Worm (Caenorhabditis elegans): ENCODE measurements around the gene mig-22.

mig-22 gene

ce11 chrIII:8750606-8751005, 16.5 kb downstream of the mig-22 start, which contains the start of gene ugtp-1:
Gene ugtp-1 (minus strand): TSS chrIII:8750706.
- TF ChIP-seq ztf-4 (tag; optimal IDR thresholded peaks at IDR 0.05) (no peak), efl-3 (GFP tag; optimal IDR thresholded peaks at IDR 0.05) (no peak), nhr-12 (tag; optimal IDR thresholded peaks at IDR 0.05) (no peak), tbx-2 (tag; optimal IDR thresholded peaks at IDR 0.05) (no peak)

- TF ChIP-seq pax-3 (tag; optimal IDR thresholded peaks at IDR 0.05) = no peak
- peak; percentile 54 to 55 for TF ChIP-seq efl-1 (optimal IDR thresholded peaks at IDR 0.05)
- TF ChIP-seq efl-1 (GFP tag; optimal IDR thresholded peaks at IDR 0.05 in 1 of 2) = peak in 1 of 2 experiments; percentile 94
- no peak for TF ChIP-seq nhr-12 (tag; optimal IDR thresholded peaks at IDR 0.05)
- TF ChIP-seq C16A3.4 (tag; optimal IDR thresholded peaks at IDR 0.05) = peak; percentile 41
- TF ChIP-seq unc-30 (tag; optimal IDR thresholded peaks at IDR 0.05) = no peak
- peak in 1 of 2 experiments; percentile 36 for TF ChIP-seq mdl-1 (tag; optimal IDR thresholded peaks at IDR 0.05)
- TF ChIP-seq ets-5 (GFP tag; IDR thresholded peaks at IDR 0.05) = no peak
- TF ChIP-seq nhr-20 (tag; optimal IDR thresholded peaks at IDR 0.05) = peak; percentile 85
- no peak for TF ChIP-seq ceh-90 (tag; optimal IDR thresholded peaks at IDR 0.05)
- TF ChIP-seq hlh-4 (tag; optimal IDR thresholded peaks at IDR 0.05) = no peak
- peak; percentile 81 for TF ChIP-seq lin-14 (GFP tag; optimal IDR thresholded peaks at IDR 0.05)
- peak; percentile 12 for TF ChIP-seq rnt-1 (tag; optimal IDR thresholded peaks at IDR 0.05)
- peak; percentile 53 for TF ChIP-seq hpl-2 (GFP tag; optimal IDR thresholded peaks at IDR 0.05)
- peak in 1 of 2 experiments; percentile 22 for TF ChIP-seq ztf-11 (tag; optimal IDR thresholded peaks at IDR 0.05)
- peak; percentile 34 for TF ChIP-seq jun-1 (tag; optimal IDR thresholded peaks at IDR 0.05)
- TF ChIP-seq Y116A8C.19 (tag; optimal IDR thresholded peaks at IDR 0.05; ENCODE audit: borderline replicate concordance) = no peak
- TF ChIP-seq vab-15 (tag; optimal IDR thresholded peaks at IDR 0.05) = no peak
- no peak for TF ChIP-seq egl-27 (tag; optimal IDR thresholded peaks at IDR 0.05)
- TF ChIP-seq sox-4 (tag; optimal IDR thresholded peaks at IDR 0.05) = no peak
- TF ChIP-seq mep-1 (tag; optimal IDR thresholded peaks at IDR 0.05) = peak; percentile 66
- TF ChIP-seq ceh-63 (GFP tag; optimal IDR thresholded peaks at IDR 0.05) = no peak
- TF ChIP-seq sptf-1 (tag; optimal IDR thresholded peaks at IDR 0.05) = no peak
- TF ChIP-seq F16B12.6 (tag; optimal IDR thresholded peaks at IDR 0.05) = no peak
- TF ChIP-seq grh-1 (GFP tag; IDR thresholded peaks at IDR 0.05) = 0 out of 2 replicates have a peak, but pooled peaks have one; percentile 32
- peak; percentile 87 for TF ChIP-seq elt-2 (tag; optimal IDR thresholded peaks at IDR 0.05)
- TF ChIP-seq pag-3 (tag; optimal IDR thresholded peaks at IDR 0.05; ENCODE audit: borderline replicate concordance, insufficient read depth) = no peak
- TF ChIP-seq efl-3 (GFP tag; optimal IDR thresholded peaks at IDR 0.05) = no peak
- no peak for TF ChIP-seq dsc-1 (tag; optimal IDR thresholded peaks at IDR 0.05)
- peak; percentile 67 for TF ChIP-seq snu-23 (GFP tag; optimal IDR thresholded peaks at IDR 0.05)
- peak; percentile 21 for TF ChIP-seq lir-3 (tag; optimal IDR thresholded peaks at IDR 0.05; ENCODE audit: poor library complexity)
- no peak for TF ChIP-seq unc-98 (GFP tag; IDR thresholded peaks at IDR 0.05)
- no peak for TF ChIP-seq fkh-8 (tag; optimal IDR thresholded peaks at IDR 0.05)
- no peak for TF ChIP-seq egl-13 (tag; optimal IDR thresholded peaks at IDR 0.05)
- peak; percentile 32 for TF ChIP-seq xbp-1 (tag; optimal IDR thresholded peaks at IDR 0.05)
- no peak for TF ChIP-seq hlh-17 (GFP tag; optimal IDR thresholded peaks at IDR 0.05; ENCODE audit: borderline replicate concordance)
- TF ChIP-seq elt-3 (tag; optimal IDR thresholded peaks at IDR 0.05) = peak in 2 of 6 experiments; percentile 9 to 48
- TF ChIP-seq nhr-77 (tag; optimal IDR thresholded peaks at IDR 0.05) = peak; percentile 53
- TF ChIP-seq pqm-1 (tag; optimal IDR thresholded peaks at IDR 0.05) = no peak
- peak; percentile 10 for TF ChIP-seq irx-1 (tag; optimal IDR thresholded peaks at IDR 0.05)
- no peak for TF ChIP-seq mab-9 (GFP tag; IDR thresholded peaks at IDR 0.05)
- peak; percentile 45 for TF ChIP-seq unc-130 (tag; optimal IDR thresholded peaks at IDR 0.05)
- peak; percentile 18 to 73 for TF ChIP-seq lsy-2 (tag; optimal IDR thresholded peaks at IDR 0.05)
- TF ChIP-seq C04F5.9 (tag; optimal IDR thresholded peaks at IDR 0.05) = no peak
- no peak for TF ChIP-seq nhr-237 (tag; optimal IDR thresholded peaks at IDR 0.05)
- no peak for TF ChIP-seq fkh-10 (GFP tag; optimal IDR thresholded peaks at IDR 0.05)
- TF ChIP-seq mef-2 (tag; optimal IDR thresholded peaks at IDR 0.05) = no peak
- no peak for TF ChIP-seq aly-2 (tag; optimal IDR thresholded peaks at IDR 0.05)
- peak; percentile 76 for TF ChIP-seq nhr-90 (tag; optimal IDR thresholded peaks at IDR 0.05; ENCODE audit: poor library complexity)
Observed at ce11 chrIII:8749487-8749886, 17.7 kb downstream of the mig-22 start, which contains the start of gene sma-2. Gene sma-2 (plus strand): TSS chrIII:8749680.

Measured in whole organism, L1 larva.